Fruit fly (Drosophila melanogaster): ENCODE results near the gene CG14722.

Gene CG14722

dm6 chr3R:11786695-11787226, 45.1 kb downstream of the CG14722 start, which contains the start of the genes prd1 and HisCl1 (continued):
- no peak for TF ChIP-seq Trl (optimal IDR thresholded peaks at IDR 0.05)
- peak; percentile 65 for TF ChIP-seq Trl (GFP tag; optimal IDR thresholded peaks at IDR 0.05)
- no peak for TF ChIP-seq sens-2 (GFP tag; IDR thresholded peaks at IDR 0.05)
- peak; percentile 87 for TF ChIP-seq CG2120 (GFP tag; optimal IDR thresholded peaks at IDR 0.05)
- TF ChIP-seq cg (GFP tag; optimal IDR thresholded peaks at IDR 0.05): no peak
- TF ChIP-seq al (GFP tag; IDR thresholded peaks at IDR 0.05): peak; percentile 66
- no peak for TF ChIP-seq CG2712 (tag; optimal IDR thresholded peaks at IDR 0.05)
- TF ChIP-seq org-1 (GFP tag; optimal IDR thresholded peaks at IDR 0.05): peak; percentile 31
- no peak for TF ChIP-seq Dfd (GFP tag; optimal IDR thresholded peaks at IDR 0.05)
- peak; percentile 72 for TF ChIP-seq Hr3 (GFP tag; optimal IDR thresholded peaks at IDR 0.05)
- peak; percentile 31 for TF ChIP-seq CG2202 (tag; optimal IDR thresholded peaks at IDR 0.05)
- TF ChIP-seq lilli (GFP tag; optimal IDR thresholded peaks at IDR 0.05): peak; percentile 77
- peak; percentile 79 for TF ChIP-seq CG30403 (GFP tag; optimal IDR thresholded peaks at IDR 0.05)
- peak; percentile 46 to 64 for TF ChIP-seq chif (GFP tag; optimal IDR thresholded peaks at IDR 0.05)
- peak; percentile 58 for TF ChIP-seq Dad (GFP tag; optimal IDR thresholded peaks at IDR 0.05)
- peak; percentile 78 for TF ChIP-seq CG18619 (GFP tag; optimal IDR thresholded peaks at IDR 0.05)
- peak; percentile 70 for TF ChIP-seq CG32532 (GFP tag; IDR thresholded peaks at IDR 0.05)
- no peak for TF ChIP-seq Stat92E (GFP tag; optimal IDR thresholded peaks at IDR 0.05)
- TF ChIP-seq Camta (GFP tag; optimal IDR thresholded peaks at IDR 0.05): peak; percentile 59
- peak; percentile 76 for TF ChIP-seq sob (GFP tag; IDR thresholded peaks at IDR 0.05)
- TF ChIP-seq Atf-2 (GFP tag; optimal IDR thresholded peaks at IDR 0.05): peak; percentile 66
- peak; percentile 73 for TF ChIP-seq vvl (GFP tag; IDR thresholded peaks at IDR 0.05)
- TF ChIP-seq gfzf (GFP tag; optimal IDR thresholded peaks at IDR 0.05): peak; percentile 19
- TF ChIP-seq abd-A (tag; optimal IDR thresholded peaks at IDR 0.05): no peak
- no peak for TF ChIP-seq Asciz (GFP tag; optimal IDR thresholded peaks at IDR 0.05)
- no peak for TF ChIP-seq sc (optimal IDR thresholded peaks at IDR 0.05)
- TF ChIP-seq sc (GFP tag; optimal IDR thresholded peaks at IDR 0.05): peak; percentile 34
- TF ChIP-seq CG3847 (GFP tag; IDR thresholded peaks at IDR 0.05): peak; percentile 76
- peak; percentile 53 for TF ChIP-seq CG10274 (GFP tag; optimal IDR thresholded peaks at IDR 0.05)
- TF ChIP-seq CG17359 (tag; optimal IDR thresholded peaks at IDR 0.05): peak; percentile 44
- TF ChIP-seq CG1792 (GFP tag; optimal IDR thresholded peaks at IDR 0.05): no peak
- peak; percentile 58 for TF ChIP-seq CG4617 (GFP tag; optimal IDR thresholded peaks at IDR 0.05; ENCODE audit: borderline replicate concordance)
- peak; percentile 76 for TF ChIP-seq CG13296 (GFP tag; optimal IDR thresholded peaks at IDR 0.05)
- TF ChIP-seq gro (GFP tag; optimal IDR thresholded peaks at IDR 0.05): peak; percentile 68
- TF ChIP-seq Pdp1 (GFP tag; optimal IDR thresholded peaks at IDR 0.05): peak; percentile 72 to 94
- 0 out of 2 replicates have a peak, but pooled peaks have one; percentile 38 for TF ChIP-seq sna (GFP tag; IDR thresholded peaks at IDR 0.05; ENCODE audit: partially characterized antibody)
- no peak for TF ChIP-seq CG1603 (tag; optimal IDR thresholded peaks at IDR 0.05)
- peak; percentile 81 for TF ChIP-seq CG9817 (tag; optimal IDR thresholded peaks at IDR 0.05)
- no peak for TF ChIP-seq nau (GFP tag; optimal IDR thresholded peaks at IDR 0.05)
- TF ChIP-seq odd (GFP tag; optimal IDR thresholded peaks at IDR 0.05): no peak
- TF ChIP-seq CG10979 (tag; optimal IDR thresholded peaks at IDR 0.05): peak; percentile 62
- TF ChIP-seq CG11398 (GFP tag; optimal IDR thresholded peaks at IDR 0.05): no peak
- no peak for TF ChIP-seq CG7963 (GFP tag; IDR thresholded peaks at IDR 0.05; ENCODE audit: partially characterized antibody)
- TF ChIP-seq CG14860 (GFP tag; IDR thresholded peaks at IDR 0.05; ENCODE audit: partially characterized antibody): no peak
- TF ChIP-seq CG6654 (GFP tag; optimal IDR thresholded peaks at IDR 0.05): peak; percentile 40
- TF ChIP-seq kay (GFP tag; optimal IDR thresholded peaks at IDR 0.05): no peak
- no peak; the same call in 1 of the 2 replicates for TF ChIP-seq danr (GFP tag; IDR thresholded peaks at IDR 0.05)
- peak; percentile 33 for TF ChIP-seq gcm2 (GFP tag; optimal IDR thresholded peaks at IDR 0.05)
- TF ChIP-seq yki (optimal IDR thresholded peaks at IDR 0.05): no peak
- peak; percentile 98 for TF ChIP-seq CG4854 (GFP tag; optimal IDR thresholded peaks at IDR 0.05)
- no peak for TF ChIP-seq CG2678 (tag; optimal IDR thresholded peaks at IDR 0.05)
